Worm (Caenorhabditis elegans) whole organism, L3 larva: ENCODE data around the gene K07E8.6.
"Not testable (repeated sequence)": the region's sequence is repeated elsewhere in the genome, so short reads cannot be mapped to it uniquely, and the experiment has no call there.

Experiments used
- R02D3.7 ChIP-seq: fragments of 150-350 bp; optimal IDR thresholded peaks from 2 replicates; lab custom pipeline; 2014; ENCODE audit warnings: missing biosample characterization, missing genetic modification characterization
- ZK546.5 ChIP-seq: sonication (generic microtip); optimal IDR thresholded peaks from 2 replicates; lab custom pipeline; 2017; ENCODE audit warnings: missing biosample characterization, missing genetic modification characterization
- aly-2 ChIP-seq: fragments of 150-350 bp; optimal IDR thresholded peaks from 2 replicates; lab custom pipeline; 2014; ENCODE audit warnings: missing biosample characterization, missing genetic modification characterization
- ama-1 ChIP-seq: fragments of 150-350 bp; optimal IDR thresholded peaks from 2 replicates; lab custom pipeline; 2018
- ceh-28 ChIP-seq: fragments of 150-350 bp; optimal IDR thresholded peaks from 2 replicates; lab custom pipeline; 2014; ENCODE audit warnings: missing biosample characterization, missing genetic modification reagents, missing genetic modification characterization
- ceh-9 ChIP-seq: sonication (generic microtip); optimal IDR thresholded peaks from 2 replicates; lab custom pipeline; 2018; ENCODE audit warnings: missing biosample characterization, missing genetic modification characterization
- egl-27 ChIP-seq: sonication (generic microtip); optimal IDR thresholded peaks from 4 replicates; lab custom pipeline; 2017; ENCODE audit warnings: missing biosample characterization, missing genetic modification reagents, missing genetic modification characterization
- egl-5 ChIP-seq: fragments of 150-350 bp; optimal IDR thresholded peaks from 2 replicates; lab custom pipeline; 2017; ENCODE audit warnings: missing biosample characterization, missing genetic modification reagents, missing genetic modification characterization, inconsistent platforms
- elt-1 ChIP-seq: fragments of 150-350 bp; optimal IDR thresholded peaks from 2 replicates; lab custom pipeline; 2014; ENCODE audit warnings: missing biosample characterization, missing genetic modification characterization
- eor-1 ChIP-seq, 2 experiments: fragments of 150-350 bp; optimal IDR thresholded peaks; 2 replicates each; lab custom pipeline; 2014 to 2018; ENCODE audit warnings: missing biosample characterization in 2 of 2, missing genetic modification characterization in 2 of 2
- fkh-10 ChIP-seq: sonication (generic microtip); optimal IDR thresholded peaks from 2 replicates; lab custom pipeline; 2017; ENCODE audit warnings: missing biosample characterization, missing genetic modification reagents, missing genetic modification characterization
- fos-1 ChIP-seq: fragments of 150-350 bp; optimal IDR thresholded peaks from 2 replicates; lab custom pipeline; 2014; ENCODE audit warnings: missing biosample characterization, missing genetic modification characterization
- hmg-11 ChIP-seq: sonication (generic microtip); optimal IDR thresholded peaks from 2 replicates; lab custom pipeline; 2016; ENCODE audit warnings: missing genetic modification characterization, missing compliant biosample characterization
- jun-1 ChIP-seq: fragments of 150-350 bp; optimal IDR thresholded peaks from 2 replicates; lab custom pipeline; 2014; ENCODE audit warnings: missing biosample characterization, missing genetic modification reagents, missing genetic modification characterization
- lin-15B ChIP-seq: fragments of 150-350 bp; optimal IDR thresholded peaks from 2 replicates; lab custom pipeline; 2014; ENCODE audit warnings: missing biosample characterization, missing genetic modification characterization
- lin-39 ChIP-seq: fragments of 150-350 bp; optimal IDR thresholded peaks from 2 replicates; lab custom pipeline; 2018; ENCODE audit warnings: missing biosample characterization, missing genetic modification reagents, missing genetic modification characterization
- mdl-1 ChIP-seq: fragments of 150-350 bp; optimal IDR thresholded peaks from 2 replicates; lab custom pipeline; 2014; ENCODE audit warnings: missing biosample characterization, missing genetic modification characterization
- nfya-1 ChIP-seq: sonication (generic microtip); optimal IDR thresholded peaks from 2 replicates; lab custom pipeline; 2017; ENCODE audit warnings: missing genetic modification characterization, mild to moderate bottlenecking, missing compliant biosample characterization, antibody characterized with exemption, moderate library complexity; ENCODE audit not compliant: insufficient read depth
- nhr-11 ChIP-seq: fragments of 150-350 bp; optimal IDR thresholded peaks from 2 replicates; lab custom pipeline; 2014; ENCODE audit warnings: missing biosample characterization, missing genetic modification characterization
- nhr-12 ChIP-seq: fragments of 150-350 bp; optimal IDR thresholded peaks from 2 replicates; lab custom pipeline; 2014; ENCODE audit warnings: missing biosample characterization, missing genetic modification characterization
- nhr-23 ChIP-seq: fragments of 150-350 bp; optimal IDR thresholded peaks from 2 replicates; lab custom pipeline; 2014; ENCODE audit warnings: missing biosample characterization, missing genetic modification reagents, missing genetic modification characterization
- nhr-237 ChIP-seq: fragments of 150-350 bp; optimal IDR thresholded peaks from 2 replicates; lab custom pipeline; 2014; ENCODE audit warnings: missing biosample characterization, missing genetic modification characterization
- nhr-43 ChIP-seq: sonication (generic microtip); optimal IDR thresholded peaks from 2 replicates; lab custom pipeline; 2016; ENCODE audit warnings: mild to moderate bottlenecking, missing genetic modification characterization, missing compliant biosample characterization; ENCODE audit not compliant: poor library complexity, severe bottlenecking
- nhr-76 ChIP-seq: fragments of 150-350 bp; sonication (generic microtip); optimal IDR thresholded peaks from 5 replicates; lab custom pipeline; 2014; ENCODE audit warnings: missing biosample characterization, missing genetic modification characterization
- nhr-77 ChIP-seq: fragments of 150-350 bp; optimal IDR thresholded peaks from 2 replicates; lab custom pipeline; 2014; ENCODE audit warnings: missing biosample characterization, missing genetic modification characterization
- sea-2 ChIP-seq: fragments of 150-350 bp; sonication (generic microtip); optimal IDR thresholded peaks from 4 replicates; lab custom pipeline; 2014; ENCODE audit warnings: missing biosample characterization, missing genetic modification reagents, missing genetic modification characterization
- unc-39 ChIP-seq: sonication (generic microtip); optimal IDR thresholded peaks from 4 replicates; lab custom pipeline; 2017; ENCODE audit warnings: missing biosample characterization, missing genetic modification characterization
- zag-1 ChIP-seq: fragments of 150-350 bp; optimal IDR thresholded peaks from 2 replicates; lab custom pipeline; 2014; ENCODE audit warnings: missing biosample characterization, missing genetic modification characterization

The K07E8.6 gene

DNA sequence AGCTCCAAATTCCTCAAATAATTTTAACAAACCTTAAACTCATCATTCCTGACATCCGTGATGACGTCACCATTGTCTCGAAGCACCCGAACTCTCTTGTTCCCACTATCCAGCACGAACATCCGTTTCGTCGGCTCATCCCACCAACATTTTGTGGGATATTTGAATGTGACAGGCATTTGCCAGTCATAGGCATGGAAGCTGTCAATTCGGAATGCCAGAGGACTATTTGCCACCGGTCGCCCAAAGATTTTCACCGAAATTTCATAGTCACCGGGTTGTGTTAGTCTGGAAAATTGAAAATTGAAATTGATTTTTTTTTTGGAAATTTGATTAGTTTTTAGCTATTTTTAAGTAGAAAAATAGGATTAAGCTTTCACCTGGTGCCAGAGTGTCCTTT lies 42.7 kb downstream of the K07E8.6 start:
- TF ChIP-seq nhr-43 (tag; lab: Kevin White, UChicago), result no peak
- no peak for TF ChIP-seq nhr-11 (tag; lab: Kevin White, UChicago)
- no peak for TF ChIP-seq nhr-237 (tag; lab: Kevin White, UChicago)
- no peak for TF ChIP-seq R02D3.7
- no peak for TF ChIP-seq lin-39 (tag; lab: Kevin White, UChicago)
- TF ChIP-seq ZK546.5 (tag; lab: Kevin White, UChicago), result no peak
- TF ChIP-seq egl-27 (tag; lab: Kevin White, UChicago), result no peak
- TF ChIP-seq lin-15B, result no peak
- no peak for TF ChIP-seq nhr-23 (tag; lab: Kevin White, UChicago)
- no peak for TF ChIP-seq ama-1 (lab: Kevin White, UChicago)
- no peak for TF ChIP-seq mdl-1 (tag; lab: Kevin White, UChicago)
- TF ChIP-seq aly-2 (tag; lab: Kevin White, UChicago), result no peak

DNA sequence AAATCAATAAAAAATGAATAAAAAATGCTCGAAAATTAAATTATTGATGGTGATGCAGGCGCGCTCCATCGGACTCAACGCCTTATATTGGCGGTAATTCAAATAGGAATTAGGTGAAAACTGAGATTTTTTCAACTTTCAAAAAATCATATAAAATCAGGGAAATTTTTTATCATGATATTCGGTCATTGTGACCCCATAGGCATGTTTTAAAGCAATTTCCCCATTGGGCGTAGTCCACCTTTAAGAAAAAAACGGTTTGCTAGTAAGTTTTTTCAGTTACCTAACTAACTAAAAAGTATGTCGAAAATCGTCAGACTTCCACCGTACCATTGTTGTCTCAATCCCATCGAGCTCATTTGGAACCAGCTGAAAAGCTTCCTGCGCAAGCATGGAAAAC lies 46.1 kb downstream of the K07E8.6 start, which contains the start of gene W08F4.1:
Gene W08F4.1 (plus strand): TSS at position 301 of the 400 bp plus-strand sequence.
- not testable (repeated sequence) for TF ChIP-seq nhr-11 (tag; lab: Kevin White, UChicago); nhr-76; nhr-77 (tag; lab: Kevin White, UChicago)

- no peak for TF ChIP-seq sea-2
- no peak for TF ChIP-seq zag-1 (tag; lab: Kevin White, UChicago)
- TF ChIP-seq nfya-1 (tag; lab: Kevin White, UChicago), result no peak
- no peak for TF ChIP-seq hmg-11 (tag; lab: Kevin White, UChicago)
- TF ChIP-seq fkh-10 (GFP tag; lab: Kevin White, UChicago), result no peak
- no peak for TF ChIP-seq nhr-12
- no peak for TF ChIP-seq fos-1 (tag; lab: Kevin White, UChicago)
- no peak for TF ChIP-seq eor-1 (tag; optimal IDR thresholded peaks at IDR 0.05; lab: Kevin White, UChicago)
- TF ChIP-seq elt-1 (tag; lab: Kevin White, UChicago), result no peak
- no peak for TF ChIP-seq ceh-28 (tag; lab: Kevin White, UChicago)
- TF ChIP-seq egl-27 (tag; lab: Kevin White, UChicago), result no peak
- no peak for TF ChIP-seq egl-5 (tag; lab: Kevin White, UChicago)
- TF ChIP-seq lin-15B, result no peak
- TF ChIP-seq unc-39 (tag; lab: Kevin White, UChicago), result no peak
- TF ChIP-seq ceh-9 (tag; lab: Kevin White, UChicago), result no peak
- TF ChIP-seq jun-1 (tag; lab: Kevin White, UChicago), result no peak
- no peak for TF ChIP-seq nhr-77 (tag; lab: Kevin White, UChicago)
- no peak for TF ChIP-seq ama-1 (lab: Kevin White, UChicago)
Measured at ce11 chrII:591110-591509, 48.3 kb downstream of the K07E8.6 start, which contains the start of gene W08F4.10. W08F4.10 (minus strand) TSS chrII:591210.

ce11 chrII:587533-587932 lies 51.8 kb downstream of the K07E8.6 start, which contains the start of gene fbxb-34:
fbxb-34 (plus strand) TSS chrII:587833.
- no peak for TF ChIP-seq nhr-23 (tag; lab: Kevin White, UChicago)
- TF ChIP-seq nhr-76, result no peak
